Fruit fly (Drosophila melanogaster) whole organism, embryonic: ENCODE results near the gene CG34408.

Experiments used
- BEAF-32 ChIP-seq: fragments of 200-800 bp; sonication (Bioruptor generic); optimal IDR thresholded peaks from 3 replicates; lab custom pipeline; 2017; ENCODE audit warnings: missing biosample characterization, missing genetic modification characterization, mild to moderate bottlenecking, moderate library complexity, missing genetic modification reagents
- Bteb2 ChIP-seq: fragments of 200-800 bp; sonication (Bioruptor generic); optimal IDR thresholded peaks from 2 replicates; lab custom pipeline; 2016; ENCODE audit warnings: missing biosample characterization, missing genetic modification characterization
- CG11723 ChIP-seq: fragments of 200-800 bp; sonication (Bioruptor generic); optimal IDR thresholded peaks from 2 replicates; lab custom pipeline; 2017; ENCODE audit warnings: missing biosample characterization, mild to moderate bottlenecking, missing genetic modification characterization
- CG12155 ChIP-seq: fragments of 200-800 bp; sonication (Bioruptor generic); optimal IDR thresholded peaks from 3 replicates; lab custom pipeline; 2016; ENCODE audit warnings: missing biosample characterization, missing genetic modification characterization
- CG12219 ChIP-seq: fragments of 200-800 bp; sonication (Bioruptor generic); optimal IDR thresholded peaks from 3 replicates; lab custom pipeline; 2018; ENCODE audit warnings: missing biosample characterization, mild to moderate bottlenecking, missing genetic modification characterization
- CG12659 ChIP-seq: fragments of 200-800 bp; sonication (Bioruptor generic); optimal IDR thresholded peaks from 3 replicates; lab custom pipeline; 2017; ENCODE audit warnings: mild to moderate bottlenecking, missing biosample characterization, missing genetic modification reagents, missing genetic modification characterization
- CG13624 ChIP-seq: fragments of 200-800 bp; sonication (Bioruptor generic); optimal IDR thresholded peaks from 2 replicates; lab custom pipeline; 2016; ENCODE audit warnings: missing biosample characterization, missing genetic modification characterization
- CG15514 ChIP-seq: fragments of 200-800 bp; sonication (Bioruptor generic); optimal IDR thresholded peaks from 3 replicates; lab custom pipeline; 2017; ENCODE audit warnings: missing biosample characterization, missing genetic modification characterization, mild to moderate bottlenecking, moderate library complexity, missing genetic modification reagents
- CG15601 ChIP-seq: fragments of 200-800 bp; sonication (Bioruptor generic); optimal IDR thresholded peaks from 3 replicates; lab custom pipeline; 2019; ENCODE audit warnings: missing biosample characterization, mild to moderate bottlenecking, missing genetic modification characterization, moderate library complexity
- CG16815 ChIP-seq: fragments of 200-800 bp; sonication (Bioruptor generic); optimal IDR thresholded peaks from 3 replicates; lab custom pipeline; 2017; ENCODE audit warnings: missing biosample characterization, mild to moderate bottlenecking, missing genetic modification characterization
- CG17568 ChIP-seq: fragments of 200-800 bp; sonication (Bioruptor generic); optimal IDR thresholded peaks from 2 replicates; lab custom pipeline; 2018; ENCODE audit warnings: missing biosample characterization, mild to moderate bottlenecking, missing genetic modification characterization, moderate library complexity
- CG30403 ChIP-seq: fragments of 200-800 bp; sonication (Bioruptor generic); optimal IDR thresholded peaks from 3 replicates; lab custom pipeline; 2016; ENCODE audit warnings: missing biosample characterization, missing genetic modification characterization
- CG3163 ChIP-seq: fragments of 200-800 bp; sonication (Bioruptor generic); optimal IDR thresholded peaks from 3 replicates; lab custom pipeline; 2016; ENCODE audit warnings: missing biosample characterization, missing genetic modification characterization
- CG3995 ChIP-seq: fragments of 200-800 bp; sonication (Bioruptor generic); optimal IDR thresholded peaks from 3 replicates; lab custom pipeline; 2016; ENCODE audit warnings: missing biosample characterization, missing genetic modification characterization
- CG4617 ChIP-seq: fragments of 200-800 bp; sonication (Bioruptor generic); optimal IDR thresholded peaks from 3 replicates; lab custom pipeline; 2016; ENCODE audit warnings: missing biosample characterization, missing genetic modification characterization, borderline replicate concordance
- CG6175 ChIP-seq: fragments of 200-800 bp; sonication (Bioruptor generic); IDR thresholded peaks from 3 replicates; pipeline ENCODE4 v1.3.6; 2022; ENCODE audit warnings: missing biosample characterization, missing genetic modification characterization
- CG7839 ChIP-seq: fragments of 200-800 bp; sonication (Bioruptor generic); optimal IDR thresholded peaks from 3 replicates; lab custom pipeline; 2018; ENCODE audit warnings: missing biosample characterization, mild to moderate bottlenecking, missing genetic modification characterization, moderate library complexity
- CG7963 ChIP-seq: fragments of 200-800 bp; sonication (Bioruptor generic); IDR thresholded peaks from 3 replicates; pipeline ENCODE4 v1.3.6; 2022; ENCODE audit warnings: missing biosample characterization, missing genetic modification characterization; ENCODE audit not compliant: partially characterized antibody
- CHES-1-like ChIP-seq: fragments of 200-800 bp; sonication (Bioruptor generic); optimal IDR thresholded peaks from 2 replicates; lab custom pipeline; 2016; ENCODE audit warnings: missing biosample characterization, missing genetic modification characterization
- Dll ChIP-seq: fragments of 200-800 bp; sonication (Bioruptor generic); IDR thresholded peaks from 4 replicates; pipeline ENCODE4 v1.3.6; 2022; ENCODE audit warnings: missing biosample characterization, missing genetic modification characterization; ENCODE audit not compliant: partially characterized antibody
- Eip74EF ChIP-seq, 2 experiments: fragments of 200-800 bp in 1 of 2; fragments of >200 bp in 1 of 2; sonication (Bioruptor generic) in 1 of 2; optimal IDR thresholded peaks; 2 replicates each; lab custom pipeline; 2017 to 2019; ENCODE audit warnings: missing biosample characterization in 2 of 2, missing genetic modification characterization in 2 of 2, mild to moderate bottlenecking in 1 of 2, moderate library complexity in 1 of 2
- Ets97D ChIP-seq: fragments of 200-800 bp; sonication (Bioruptor generic); optimal IDR thresholded peaks from 3 replicates; lab custom pipeline; 2016; ENCODE audit warnings: missing biosample characterization, missing genetic modification characterization
- Mrtf ChIP-seq: fragments of 200-800 bp; sonication (Bioruptor generic); IDR thresholded peaks from 3 replicates; pipeline ENCODE4 v1.3.6; 2022; ENCODE audit warnings: missing biosample characterization, missing genetic modification characterization
- NfI ChIP-seq: fragments of 200-800 bp; sonication (Bioruptor generic); optimal IDR thresholded peaks from 3 replicates; lab custom pipeline; 2018; ENCODE audit warnings: missing biosample characterization, mild to moderate bottlenecking, missing genetic modification characterization, moderate library complexity
- PHDP ChIP-seq: fragments of 200-800 bp; sonication (Bioruptor generic); optimal IDR thresholded peaks from 3 replicates; lab custom pipeline; 2018; ENCODE audit warnings: missing biosample characterization, mild to moderate bottlenecking, missing genetic modification characterization, moderate library complexity
- Pdp1 ChIP-seq, 2 experiments: fragments of 200-800 bp; sonication (Bioruptor generic); optimal IDR thresholded peaks; 3 replicates each; lab custom pipeline; 2016; ENCODE audit warnings: missing biosample characterization in 2 of 2, missing genetic modification characterization in 2 of 2, mild to moderate bottlenecking in 1 of 2, moderate library complexity in 1 of 2
- Rfx ChIP-seq: fragments of 200-800 bp; sonication (Bioruptor generic); IDR thresholded peaks from 2 replicates; pipeline ENCODE4 v1.3.6; 2022; ENCODE audit warnings: missing biosample characterization, missing genetic modification characterization
- Usf ChIP-seq: fragments of 200-800 bp; sonication (Bioruptor generic); optimal IDR thresholded peaks from 2 replicates; lab custom pipeline; 2017; ENCODE audit warnings: missing genotype, missing biosample characterization, missing genetic modification characterization
- Xbp1 ChIP-seq: fragments of 200-800 bp; sonication (Bioruptor generic); optimal IDR thresholded peaks from 3 replicates; lab custom pipeline; 2016; ENCODE audit warnings: missing biosample characterization, mild to moderate bottlenecking, missing genetic modification characterization
- al ChIP-seq: fragments of 200-800 bp; sonication (Bioruptor generic); IDR thresholded peaks from 2 replicates; pipeline ENCODE4 v1.3.6; 2022; ENCODE audit warnings: missing biosample characterization, missing genetic modification characterization
- ash1 ChIP-seq: fragments of 200-800 bp; sonication (Bioruptor generic); optimal IDR thresholded peaks from 2 replicates; lab custom pipeline; 2018; ENCODE audit warnings: missing biosample characterization, mild to moderate bottlenecking, missing genetic modification characterization
- bsh ChIP-seq, 2 experiments: fragments of 200-800 bp; sonication (Bioruptor generic); optimal IDR thresholded peaks; 2 replicates each; lab custom pipeline; 2017 to 2018; ENCODE audit warnings: mild to moderate bottlenecking in 2 of 2, missing biosample characterization in 2 of 2, missing genetic modification characterization in 2 of 2, moderate library complexity in 1 of 2
- crol ChIP-seq: fragments of 200-800 bp; sonication (Bioruptor generic); IDR thresholded peaks from 2 replicates; pipeline ENCODE4 v1.3.6; 2022; ENCODE audit warnings: missing biosample characterization, missing genetic modification characterization
- esg ChIP-seq: fragments of 200-800 bp; sonication (Bioruptor generic); conservative IDR thresholded peaks from 2 replicates; pipeline ENCODE4 v1.3.6; 2022; ENCODE audit warnings: missing biosample characterization, missing genetic modification characterization
- eve ChIP-seq, 2 experiments: fragments of >200 bp; optimal IDR thresholded peaks; 2 replicates each; lab custom pipeline; 2017; ENCODE audit warnings: missing biosample characterization in 2 of 2, missing genetic modification characterization in 2 of 2
- eyg ChIP-seq: fragments of 200-800 bp; sonication (Bioruptor generic); optimal IDR thresholded peaks from 3 replicates; lab custom pipeline; 2016; ENCODE audit warnings: missing biosample characterization, missing genetic modification characterization
- fd96Cb ChIP-seq: fragments of 200-800 bp; sonication (Bioruptor generic); optimal IDR thresholded peaks from 2 replicates; lab custom pipeline; 2018; ENCODE audit warnings: missing biosample characterization, mild to moderate bottlenecking, missing genetic modification characterization, moderate library complexity
- grn ChIP-seq: fragments of 200-800 bp; sonication (Bioruptor generic); optimal IDR thresholded peaks from 3 replicates; lab custom pipeline; 2017; ENCODE audit warnings: missing biosample characterization, missing genetic modification characterization
- nerfin-1 ChIP-seq: fragments of 200-800 bp; sonication (Bioruptor generic); optimal IDR thresholded peaks from 3 replicates; lab custom pipeline; 2019; ENCODE audit warnings: missing biosample characterization, mild to moderate bottlenecking, missing genetic modification characterization, moderate library complexity
- otp ChIP-seq: fragments of 200-800 bp; sonication (Bioruptor generic); IDR thresholded peaks from 3 replicates; pipeline ENCODE4, ENCODE4 v1.3.6; 2022; ENCODE audit warnings: missing biosample characterization, missing genetic modification characterization
- pnt ChIP-seq: fragments of 200-800 bp; sonication (Bioruptor generic); optimal IDR thresholded peaks from 3 replicates; lab custom pipeline; 2016; ENCODE audit warnings: missing biosample characterization, missing genetic modification characterization
- prd ChIP-seq, 3 experiments: fragments of >200 bp in 2 of 3; fragments of 200-800 bp in 1 of 3; sonication (Bioruptor generic) in 1 of 3; optimal IDR thresholded peaks in 2 of 3; IDR thresholded peaks in 1 of 3; 2 replicates in 2 of 3; 3 replicates in 1 of 3; pipeline versions ENCODE4 v1.3.6 to Lab custom; 2017 to 2022; ENCODE audit warnings: missing biosample characterization in 1 of 3, missing genetic modification characterization in 1 of 3
- row ChIP-seq: fragments of 200-800 bp; sonication (Bioruptor generic); IDR thresholded peaks from 3 replicates; pipeline ENCODE4 v1.3.6; 2022; ENCODE audit warnings: missing biosample characterization, missing genetic modification characterization
- sqz ChIP-seq: fragments of 200-800 bp; sonication (Bioruptor generic); optimal IDR thresholded peaks from 3 replicates; lab custom pipeline; 2018; ENCODE audit warnings: missing biosample characterization, mild to moderate bottlenecking, missing genetic modification characterization
- tx ChIP-seq: fragments of 200-800 bp; sonication (Bioruptor generic); optimal IDR thresholded peaks from 2 replicates; lab custom pipeline; 2016; ENCODE audit warnings: missing biosample characterization, missing genetic modification characterization
- wdn ChIP-seq: fragments of 200-800 bp; sonication (Bioruptor generic); IDR thresholded peaks from 2 replicates; pipeline ENCODE4 v1.3.6; 2022; ENCODE audit warnings: missing biosample characterization, missing genetic modification characterization
- zen2 ChIP-seq: fragments of 200-800 bp; sonication (Bioruptor generic); IDR thresholded peaks from 3 replicates; pipeline ENCODE4 v1.3.6; 2022; ENCODE audit warnings: missing biosample characterization, missing genetic modification characterization; ENCODE audit not compliant: partially characterized antibody

Gene CG34408

dm6 chrX:10263165-10263956, 43.5 kb downstream of the CG34408 start, which contains the start of gene Hk (continued):
- peak; percentile 40 for TF ChIP-seq PHDP
- TF ChIP-seq CHES-1-like, result peak; percentile 33
- TF ChIP-seq Mrtf (GFP tag; lab: Robert Waterston, UW), result no peak
- TF ChIP-seq wdn (GFP tag; lab: Robert Waterston, UW), result 0 out of 2 replicates have a peak, but pooled peaks have one; percentile 24
- peak; percentile 34 for TF ChIP-seq Xbp1 (GFP tag; lab: Kevin White, UChicago)
- TF ChIP-seq crol (GFP tag; lab: Robert Waterston, UW), result no peak
- TF ChIP-seq eve (GFP tag; optimal IDR thresholded peaks at IDR 0.05; lab: Kevin White, UChicago), result peak in 1 of 2 experiments; percentile 21
- TF ChIP-seq Usf, result peak; percentile 15
- TF ChIP-seq pnt (GFP tag; lab: Kevin White, UChicago), result peak; percentile 3
- no peak for TF ChIP-seq ash1
- no peak for TF ChIP-seq fd96Cb (tag; lab: Kevin White, UChicago)
- TF ChIP-seq BEAF-32 (GFP tag; lab: Kevin White, UChicago), result no peak
- TF ChIP-seq NfI, result peak; percentile 25
- TF ChIP-seq CG7963 (GFP tag; lab: Robert Waterston, UW), result no peak
- TF ChIP-seq CG12659 (GFP tag; lab: Kevin White, UChicago), result peak; percentile 39
- no peak for TF ChIP-seq CG11723 (GFP tag; lab: Kevin White, UChicago)
- peak; percentile 54 for TF ChIP-seq CG12155 (GFP tag; lab: Kevin White, UChicago)
- peak; percentile 34 for TF ChIP-seq CG15514 (GFP tag; lab: Kevin White, UChicago)
- TF ChIP-seq zen2 (GFP tag; lab: Robert Waterston, UW), result no peak
- TF ChIP-seq bsh (GFP tag; optimal IDR thresholded peaks at IDR 0.05; lab: Kevin White, UChicago), result peak in 1 of 2 experiments; percentile 73
- TF ChIP-seq tx (GFP tag; lab: Kevin White, UChicago), result peak; percentile 38
- TF ChIP-seq CG16815, result no peak
- peak; percentile 29; the same call in 1 of the 2 replicates for TF ChIP-seq al
- peak; percentile 58 for TF ChIP-seq CG7839 (tag; lab: Kevin White, UChicago)
- no peak for TF ChIP-seq CG15601
- TF ChIP-seq Bteb2 (GFP tag; lab: Kevin White, UChicago), result peak; percentile 25
- TF ChIP-seq prd (optimal IDR thresholded peaks at IDR 0.05; lab: Kevin White, UChicago), result no peak
- TF ChIP-seq prd (GFP tag; IDR thresholded peaks at IDR 0.05; lab: Robert Waterston, UW), result peak; percentile 48; the same call in 2 of the 3 replicates
- TF ChIP-seq grn (GFP tag; lab: Kevin White, UChicago), result no peak
- TF ChIP-seq Pdp1 (GFP tag; optimal IDR thresholded peaks at IDR 0.05; lab: Kevin White, UChicago), result peak; percentile 15 to 74
- peak; percentile 45 for TF ChIP-seq CG30403
- TF ChIP-seq CG13624, result peak; percentile 41
- no peak for TF ChIP-seq CG4617 (GFP tag; lab: Kevin White, UChicago)
- peak; percentile 4 for TF ChIP-seq CG3163 (GFP tag; lab: Kevin White, UChicago)
- no peak for TF ChIP-seq CG12219 (GFP tag; lab: Kevin White, UChicago)
- TF ChIP-seq CG3995, result peak; percentile 12
- TF ChIP-seq nerfin-1, result no peak
- TF ChIP-seq otp (GFP tag; lab: Robert Waterston, UW), result no peak
- TF ChIP-seq CG6175 (GFP tag; lab: Robert Waterston, UW), result no peak
- TF ChIP-seq sqz (GFP tag; lab: Kevin White, UChicago), result no peak
- no peak for TF ChIP-seq Ets97D
- TF ChIP-seq Eip74EF (GFP tag; optimal IDR thresholded peaks at IDR 0.05; lab: Kevin White, UChicago), result no peak
- TF ChIP-seq esg, result 0 out of 2 replicates have a peak, but pooled peaks have one; percentile 16
- TF ChIP-seq eyg (GFP tag; lab: Kevin White, UChicago), result peak; percentile 21
- peak; percentile 56 for TF ChIP-seq row
- peak; percentile 57 for TF ChIP-seq Rfx (GFP tag; lab: Robert Waterston, UW)
- no peak for TF ChIP-seq CG17568 (GFP tag; lab: Kevin White, UChicago)
- TF ChIP-seq Dll, result no peak
